Fruit fly (Drosophila melanogaster) whole organism, pupa: ENCODE results near the gene Ran-like.

Experiments used
- CG10348 ChIP-seq: fragments of 200-800 bp; sonication (Bioruptor generic); IDR thresholded peaks from 2 replicates; pipeline ENCODE4 v1.3.6; 2022; ENCODE audit warnings: missing biosample characterization, missing genetic modification characterization
- CG12605 ChIP-seq: fragments of 200-800 bp; sonication (Bioruptor generic); IDR thresholded peaks from 2 replicates; pipeline ENCODE4 v1.3.6; 2022; ENCODE audit warnings: missing biosample characterization, missing genetic modification characterization
- CG13204 ChIP-seq: fragments of 200-800 bp; sonication (Bioruptor generic); optimal IDR thresholded peaks from 2 replicates; lab custom pipeline; 2018; ENCODE audit warnings: missing biosample characterization, mild to moderate bottlenecking, missing genetic modification characterization, moderate library complexity
- CG14655 ChIP-seq: fragments of 200-800 bp; sonication (Bioruptor generic); optimal IDR thresholded peaks from 3 replicates; lab custom pipeline; 2017; ENCODE audit warnings: mild to moderate bottlenecking, missing biosample characterization, missing genetic modification reagents, missing genetic modification characterization
- CG15710 ChIP-seq: fragments of 200-800 bp; sonication (Bioruptor generic); optimal IDR thresholded peaks from 2 replicates; lab custom pipeline; 2018; ENCODE audit warnings: missing biosample characterization, mild to moderate bottlenecking, missing genetic modification characterization, moderate library complexity
- CG17806 ChIP-seq: fragments of 200-800 bp; sonication (Bioruptor generic); optimal IDR thresholded peaks from 2 replicates; lab custom pipeline; 2018; ENCODE audit warnings: missing biosample characterization, mild to moderate bottlenecking, missing genetic modification characterization, moderate library complexity
- CG32121 ChIP-seq: fragments of 200-800 bp; sonication (Bioruptor generic); IDR thresholded peaks from 2 replicates; pipeline ENCODE4 v1.3.6; 2022; ENCODE audit warnings: missing biosample characterization, missing genetic modification characterization
- CG34367 ChIP-seq: fragments of 200-800 bp; sonication (Bioruptor generic); optimal IDR thresholded peaks from 2 replicates; lab custom pipeline; 2018; ENCODE audit warnings: missing biosample characterization, mild to moderate bottlenecking, missing genetic modification characterization
- CG4496 ChIP-seq: fragments of 200-800 bp; sonication (Bioruptor generic); IDR thresholded peaks from 3 replicates; pipeline ENCODE4 v1.3.6; 2022; ENCODE audit warnings: missing biosample characterization, missing genetic modification characterization
- CG8159 ChIP-seq: fragments of 200-800 bp; sonication (Bioruptor generic); optimal IDR thresholded peaks from 3 replicates; lab custom pipeline; 2018; ENCODE audit warnings: missing biosample characterization, mild to moderate bottlenecking, missing genetic modification characterization, moderate library complexity
- CG8301 ChIP-seq: fragments of 200-800 bp; sonication (Bioruptor generic); optimal IDR thresholded peaks from 2 replicates; lab custom pipeline; 2018; ENCODE audit warnings: missing biosample characterization, mild to moderate bottlenecking, missing genetic modification characterization
- CG9948 ChIP-seq: fragments of 200-800 bp; sonication (Bioruptor generic); optimal IDR thresholded peaks from 2 replicates; lab custom pipeline; 2018; ENCODE audit warnings: missing biosample characterization, mild to moderate bottlenecking, missing genetic modification characterization, moderate library complexity
- D1 ChIP-seq: fragments of 200-800 bp; sonication (Bioruptor generic); optimal IDR thresholded peaks from 2 replicates; lab custom pipeline; 2018; ENCODE audit warnings: missing biosample characterization, mild to moderate bottlenecking, missing genetic modification characterization, moderate library complexity
- EcR ChIP-seq: fragments of 200-800 bp; sonication (Bioruptor generic); optimal IDR thresholded peaks from 3 replicates; lab custom pipeline; 2019; ENCODE audit warnings: missing biosample characterization, missing genetic modification characterization, mild to moderate bottlenecking, moderate library complexity, missing genetic modification reagents
- Ets98B ChIP-seq: fragments of 200-800 bp; sonication (Bioruptor generic); IDR thresholded peaks from 2 replicates; pipeline ENCODE4 v1.3.6; 2022; ENCODE audit warnings: missing biosample characterization, missing genetic modification characterization
- Pif1B ChIP-seq: fragments of 200-800 bp; sonication (Bioruptor generic); optimal IDR thresholded peaks from 3 replicates; lab custom pipeline; 2016; ENCODE audit warnings: missing biosample characterization, missing genetic modification characterization
- Snoo ChIP-seq: fragments of 200-800 bp; sonication (Bioruptor generic); optimal IDR thresholded peaks from 3 replicates; lab custom pipeline; 2017; ENCODE audit warnings: missing biosample characterization, mild to moderate bottlenecking, missing genetic modification characterization, inconsistent platforms
- fd96Ca ChIP-seq: fragments of 200-800 bp; sonication (Bioruptor generic); IDR thresholded peaks from 3 replicates; pipeline ENCODE4 v1.3.6; 2022; ENCODE audit warnings: missing biosample characterization, missing genetic modification characterization
- gl ChIP-seq: fragments of 200-800 bp; sonication (Bioruptor generic); optimal IDR thresholded peaks from 2 replicates; lab custom pipeline; 2018; ENCODE audit warnings: missing biosample characterization, mild to moderate bottlenecking, missing genetic modification characterization
- rn ChIP-seq: fragments of 200-800 bp; sonication (Bioruptor generic); IDR thresholded peaks from 2 replicates; pipeline ENCODE4 v1.3.6; 2022; ENCODE audit warnings: missing biosample characterization, missing genetic modification characterization

Gene Ran-like

DNA sequence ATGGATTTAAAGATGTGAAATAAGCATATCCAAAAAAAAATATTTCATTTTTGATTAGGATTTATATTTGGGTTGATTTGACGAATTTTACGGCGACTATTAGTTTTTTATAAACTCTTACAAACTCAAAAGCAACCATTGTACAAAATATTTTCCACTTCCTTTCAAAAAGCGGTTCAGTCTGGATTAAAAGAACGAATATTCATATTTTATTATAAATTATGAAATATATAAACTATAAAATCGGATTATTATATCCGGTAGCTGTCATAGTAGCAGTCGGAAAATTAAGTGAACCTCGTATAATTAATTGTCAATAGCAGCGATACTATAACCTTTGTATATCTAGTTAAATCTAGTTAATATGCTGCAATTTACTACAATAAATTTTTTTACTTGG, 10.2 kb upstream of the Ran-like start, which contains the start of gene CG12355:
CG12355 (minus strand) TSS at position 101 of the 400 bp plus-strand sequence.
- no peak for TF ChIP-seq CG10348 (GFP tag; lab: Robert Waterston, UW)
- TF ChIP-seq CG12605 (GFP tag; lab: Robert Waterston, UW), result no peak
- no peak for TF ChIP-seq fd96Ca
- no peak for TF ChIP-seq CG15710
- no peak for TF ChIP-seq CG8159 (tag; lab: Kevin White, UChicago)
- no peak for TF ChIP-seq CG13204 (GFP tag; lab: Kevin White, UChicago)
- no peak for TF ChIP-seq Snoo (tag; lab: Kevin White, UChicago)
- no peak for TF ChIP-seq EcR (GFP tag; lab: Kevin White, UChicago)
- TF ChIP-seq D1, result no peak
- TF ChIP-seq Ets98B (GFP tag; lab: Robert Waterston, UW), result no peak
- no peak for TF ChIP-seq CG14655 (GFP tag; lab: Kevin White, UChicago)
- no peak for TF ChIP-seq CG8301
- TF ChIP-seq CG34367 (tag; lab: Kevin White, UChicago), result no peak
- no peak for TF ChIP-seq rn (GFP tag; lab: Robert Waterston, UW)
- TF ChIP-seq CG32121 (GFP tag; lab: Robert Waterston, UW), result no peak
- no peak for TF ChIP-seq CG9948 (tag; lab: Kevin White, UChicago)
- no peak for TF ChIP-seq CG4496 (GFP tag; lab: Robert Waterston, UW)
- no peak for TF ChIP-seq CG17806 (tag; lab: Kevin White, UChicago)
- TF ChIP-seq gl, result no peak

DNA sequence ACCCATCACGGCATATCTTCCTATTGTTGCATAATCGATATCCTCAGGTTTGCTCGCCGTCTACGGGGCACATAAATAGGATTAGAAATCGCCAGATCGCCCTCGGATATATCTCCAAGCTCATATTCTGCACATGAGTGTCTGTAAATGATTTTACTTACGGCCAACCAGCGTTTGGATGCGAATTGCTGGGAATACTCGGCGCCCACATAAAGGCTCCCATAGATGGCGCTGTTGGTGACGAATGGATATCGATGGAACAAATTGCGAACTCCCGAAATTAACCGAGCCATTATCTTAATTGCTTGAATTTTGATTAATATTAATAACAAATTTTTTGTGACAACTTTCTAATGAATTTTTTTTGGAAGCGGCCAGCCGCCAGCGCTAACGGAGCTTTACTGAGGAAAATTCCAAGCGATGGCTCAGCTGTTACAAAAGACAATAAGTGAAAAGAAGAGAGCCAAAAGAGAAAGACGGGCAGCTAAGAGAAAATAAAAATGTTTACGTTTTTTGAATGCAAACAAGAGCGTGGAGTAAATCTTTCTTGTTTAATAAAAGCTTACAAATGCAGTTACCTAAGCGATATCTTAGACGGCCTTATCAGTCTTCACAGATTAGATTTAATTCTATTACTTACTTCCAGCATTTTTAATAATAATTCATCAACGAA, 9.5 kb upstream of the Ran-like start:
- no peak for TF ChIP-seq CG17806 (tag; lab: Kevin White, UChicago)
- no peak for TF ChIP-seq EcR (GFP tag; lab: Kevin White, UChicago)
- TF ChIP-seq rn (GFP tag; lab: Robert Waterston, UW), result no peak
- no peak for TF ChIP-seq Ets98B (GFP tag; lab: Robert Waterston, UW)
- TF ChIP-seq Snoo (tag; lab: Kevin White, UChicago), result no peak
- no peak for TF ChIP-seq D1
- TF ChIP-seq CG14655 (GFP tag; lab: Kevin White, UChicago), result no peak
- TF ChIP-seq CG8301, result no peak
- no peak for TF ChIP-seq CG15710
- TF ChIP-seq, all 21 proteins: peak for 0

DNA sequence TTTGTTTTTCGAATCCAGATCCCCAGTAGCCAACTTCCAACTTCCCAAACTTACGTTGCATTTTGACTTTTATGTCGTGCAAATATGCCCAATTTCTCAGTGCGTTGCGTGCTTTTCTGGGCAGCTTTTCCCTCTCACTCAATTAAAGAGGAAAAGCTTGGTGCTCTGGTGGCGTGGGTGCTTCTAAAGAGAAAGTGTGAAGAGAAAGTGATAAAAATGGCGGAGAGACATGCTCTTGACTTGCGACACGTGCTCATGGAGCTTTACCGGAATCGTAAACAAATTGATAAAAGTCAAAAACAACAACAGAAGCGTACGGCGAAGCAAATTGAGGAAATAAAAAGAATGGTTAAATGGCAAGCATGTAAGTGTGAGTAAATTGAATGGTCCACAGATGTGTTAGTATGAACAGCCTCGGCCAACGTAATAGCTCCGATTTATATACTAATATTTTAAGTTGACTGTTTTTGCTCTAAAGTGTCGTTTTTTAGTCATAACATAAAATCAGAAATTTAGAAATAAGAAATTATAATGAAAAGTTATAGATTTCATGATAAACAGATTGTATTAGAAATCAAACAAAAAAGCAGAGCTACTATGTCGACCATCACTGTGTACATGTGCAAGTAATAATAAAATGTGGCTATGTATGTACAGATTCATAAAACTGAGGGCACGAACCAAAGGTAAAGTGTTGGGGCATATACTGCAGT, 8.8 kb upstream of the Ran-like start:
- TF ChIP-seq Pif1B (no peak), CG8301 (no peak), CG13204 (GFP tag; lab: Kevin White, UChicago) (no peak), CG15710 (no peak), CG12605 (GFP tag; lab: Robert Waterston, UW) (no peak), CG10348 (GFP tag; lab: Robert Waterston, UW) (no peak), rn (GFP tag; lab: Robert Waterston, UW) (no peak), Snoo (tag; lab: Kevin White, UChicago) (no peak), CG4496 (GFP tag; lab: Robert Waterston, UW) (no peak)

DNA sequence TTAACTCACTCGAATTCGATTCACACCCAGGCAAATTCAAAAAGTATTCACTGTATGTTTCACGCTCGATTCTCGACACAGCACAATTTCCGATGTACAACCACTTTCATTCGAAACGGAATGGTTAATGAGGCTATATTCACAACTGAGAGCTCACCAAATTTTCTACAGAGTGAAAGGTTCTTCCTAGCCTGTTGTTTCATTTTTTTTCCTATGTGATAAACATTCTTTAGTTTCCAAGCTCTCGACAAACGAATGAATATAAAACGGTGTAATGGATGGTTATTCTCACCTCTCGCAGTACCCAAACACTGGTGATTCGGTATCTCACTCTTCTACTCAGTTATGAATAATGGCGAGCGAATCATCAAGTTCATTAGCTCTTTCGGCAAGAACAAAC, 11.2 kb downstream of the Ran-like start, which contains the start of gene cocoon:
cocoon (minus strand) TSS at position 101 of the 400 bp plus-strand sequence.
- TF ChIP-seq CG32121 (GFP tag; lab: Robert Waterston, UW), result no peak
- TF ChIP-seq CG14655 (GFP tag; lab: Kevin White, UChicago), result no peak
